Worm (Caenorhabditis elegans): ENCODE data around the gene hsp-12.6.

hsp-12.6 gene

DNA sequence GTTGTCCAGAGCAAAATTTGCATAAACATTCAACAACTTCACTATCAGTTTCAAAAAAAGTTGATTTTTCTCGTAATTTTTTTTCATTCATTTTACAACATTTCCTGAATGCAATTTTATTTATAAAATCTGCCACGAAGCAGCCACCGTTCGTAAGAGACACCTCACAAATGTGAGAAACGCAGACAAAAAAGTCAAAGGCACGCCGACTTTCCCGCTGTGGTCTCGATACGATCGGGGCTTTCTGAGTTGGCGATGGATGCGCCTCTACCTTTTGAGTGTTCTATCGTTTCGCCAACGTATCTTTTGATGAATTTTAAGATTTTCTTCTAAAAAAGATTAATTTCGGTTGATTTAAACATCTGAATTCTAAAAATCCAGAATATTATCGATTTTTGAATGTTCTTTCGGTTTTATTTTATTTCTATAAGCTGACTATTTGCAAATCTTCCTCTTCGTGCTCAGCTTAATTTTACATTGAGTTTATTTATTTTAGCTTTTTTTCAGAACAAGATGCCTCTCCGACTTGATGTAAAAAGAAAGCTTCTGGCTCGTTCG, 12.3 kb upstream of the hsp-12.6 start, which contains the start of gene copb-2 (continued):
- TF ChIP-seq F39B2.1 (GFP tag; IDR thresholded peaks at IDR 0.05) (no peak), egl-18 (GFP tag; IDR thresholded peaks at IDR 0.05) (no peak), Y95B8A.8 (GFP tag; IDR thresholded peaks at IDR 0.05) (no peak), unc-62 (GFP tag; optimal IDR thresholded peaks at IDR 0.05) (no peak), T26A5.8 (tag; optimal IDR thresholded peaks at IDR 0.05) (no peak), lin-26 (GFP tag; IDR thresholded peaks at IDR 0.05) (no peak), dpl-1 (GFP tag; optimal IDR thresholded peaks at IDR 0.05) (peak; percentile 10), F52B5.7 (tag; optimal IDR thresholded peaks at IDR 0.05) (no peak), ztf-3 (GFP tag; optimal IDR thresholded peaks at IDR 0.05) (no peak), let-607 (tag; optimal IDR thresholded peaks at IDR 0.05) (peak; percentile 90 to 94), egl-44 (GFP tag; IDR thresholded peaks at IDR 0.05) (no peak), zim-3 (tag; optimal IDR thresholded peaks at IDR 0.05) (no peak), F33H1.4 (GFP tag; IDR thresholded peaks at IDR 0.05) (peak; percentile 88), repo-1 (tag; optimal IDR thresholded peaks at IDR 0.05) (no peak), mes-4 (tag; optimal IDR thresholded peaks at IDR 0.05) (no peak), hlh-26 (GFP tag; conservative IDR thresholded peaks at IDR 0.05) (no peak), madf-6 (GFP tag; IDR thresholded peaks at IDR 0.05) (no peak), nhr-179 (tag; optimal IDR thresholded peaks at IDR 0.05) (no peak), mxl-1 (tag; optimal IDR thresholded peaks at IDR 0.05) (no peak), F57C9.4 (tag; optimal IDR thresholded peaks at IDR 0.05) (no peak), tlf-1 (GFP tag; optimal IDR thresholded peaks at IDR 0.05) (no peak), dpff-1 (tag; optimal IDR thresholded peaks at IDR 0.05) (no peak), ceh-40 (GFP tag; IDR thresholded peaks at IDR 0.05) (no peak), F57A8.1 (GFP tag; optimal IDR thresholded peaks at IDR 0.05) (no peak), F23B12.7 (tag; optimal IDR thresholded peaks at IDR 0.05; ENCODE audit: insufficient read depth) (no peak), hlh-12 (tag; optimal IDR thresholded peaks at IDR 0.05) (no peak), T07F8.4 (tag; optimal IDR thresholded peaks at IDR 0.05) (no peak), snpc-3.4 (tag; optimal IDR thresholded peaks at IDR 0.05) (peak; percentile 38), mel-28 (tag; optimal IDR thresholded peaks at IDR 0.05; ENCODE audit: borderline replicate concordance) (no peak), Y53G8AR.9 (GFP tag; conservative IDR thresholded peaks at IDR 0.05) (no peak), F22D6.2 (tag; optimal IDR thresholded peaks at IDR 0.05) (no peak), unc-130 (GFP tag; optimal IDR thresholded peaks at IDR 0.05) (no peak), zfh-2 (GFP tag; conservative IDR thresholded peaks at IDR 0.05) (no peak), K11D2.4 (GFP tag; IDR thresholded peaks at IDR 0.05) (no peak), hmg-20 (GFP tag; IDR thresholded peaks at IDR 0.05) (0 out of 2 replicates have a peak, but pooled peaks have one; percentile 21), lsl-1 (GFP tag; optimal IDR thresholded peaks at IDR 0.05) (peak; percentile 37), fkh-3 (tag; optimal IDR thresholded peaks at IDR 0.05) (no peak), ccch-3 (GFP tag; optimal IDR thresholded peaks at IDR 0.05) (no peak), C06A6.2 (GFP tag; conservative IDR thresholded peaks at IDR 0.05) (no peak), sdz-38 (tag; optimal IDR thresholded peaks at IDR 0.05) (no peak), B0019.2 (GFP tag; conservative IDR thresholded peaks at IDR 0.05) (no peak), dox-1 (GFP tag; IDR thresholded peaks at IDR 0.05) (no peak; the same call in 1 of the 2 replicates), attf-5 (GFP tag; optimal IDR thresholded peaks at IDR 0.05) (peak; percentile 63), nhr-80 (tag; optimal IDR thresholded peaks at IDR 0.05) (peak; percentile 16), sea-2 (GFP tag; IDR thresholded peaks at IDR 0.05) (no peak), nhr-27 (tag; optimal IDR thresholded peaks at IDR 0.05) (no peak), ceh-27 (GFP tag; optimal IDR thresholded peaks at IDR 0.05) (no peak), die-1 (tag; optimal IDR thresholded peaks at IDR 0.05) (no peak), ekl-4 (GFP tag; IDR thresholded peaks at IDR 0.05) (0 out of 2 replicates have a peak, but pooled peaks have one; percentile 10), madf-8 (GFP tag; conservative IDR thresholded peaks at IDR 0.05) (no peak)

Measured in whole organism, young adult.